Worm (Caenorhabditis elegans) whole organism, late embryonic: ENCODE data around the gene Y37E11B.5.

Source experiments
- elt-2 ChIP-seq: sonication (generic microtip); optimal IDR thresholded peaks from 2 replicates; lab custom pipeline; 2016; ENCODE audit warnings: missing genetic modification reagents, missing genetic modification characterization, missing compliant biosample characterization
- hlh-15 ChIP-seq: sonication (generic microtip); optimal IDR thresholded peaks from 2 replicates; lab custom pipeline; 2016; ENCODE audit warnings: missing genetic modification characterization, missing compliant biosample characterization
- pqm-1 ChIP-seq: sonication (generic microtip); optimal IDR thresholded peaks from 2 replicates; lab custom pipeline; 2016; ENCODE audit warnings: missing genetic modification characterization, missing compliant biosample characterization
- rnt-1 ChIP-seq: sonication (generic microtip); optimal IDR thresholded peaks from 2 replicates; lab custom pipeline; 2016; ENCODE audit warnings: missing genetic modification characterization, missing compliant biosample characterization

DNA sequence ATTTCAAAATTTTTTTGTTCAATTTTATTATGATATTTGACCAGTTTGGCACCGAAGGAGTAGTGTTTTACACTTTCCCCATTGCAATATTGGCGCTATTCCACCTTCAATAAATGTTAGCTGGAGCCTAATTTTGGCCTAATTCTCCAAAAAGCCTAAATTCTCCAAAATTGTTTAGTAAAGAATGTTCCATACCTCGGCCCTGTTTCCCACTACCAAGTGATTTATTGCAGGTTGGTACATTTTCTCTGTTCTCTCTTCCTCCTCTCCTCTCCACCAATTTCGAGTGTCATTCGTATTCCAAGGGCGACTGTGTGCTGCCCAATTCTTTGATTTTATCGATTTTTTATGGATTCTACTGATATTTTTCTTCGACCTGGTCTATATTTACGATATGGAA is 20.2 kb downstream of the Y37E11B.5 start, which contains the start of gene Y37E11B.2:
- TF ChIP-seq elt-2 (tag; lab: Kevin White, UChicago), result no peak
- no peak for TF ChIP-seq pqm-1 (tag; lab: Kevin White, UChicago)
- no peak for TF ChIP-seq rnt-1
- no peak for TF ChIP-seq hlh-15 (tag; lab: Kevin White, UChicago)
